Fruit fly (Drosophila melanogaster): Measurements from ENCODE around the gene Taf3.

Taf3 gene

dm6 chr4:502510-503087, 36.0 kb upstream of the Taf3 start:
- TF ChIP-seq CG6808 (GFP tag; optimal IDR thresholded peaks at IDR 0.05) (peak; percentile 26), dsx (GFP tag; optimal IDR thresholded peaks at IDR 0.05; ENCODE audit: poor library complexity, severe bottlenecking) (no peak), Eip78C (GFP tag) (peak; percentile 13), ss (GFP tag; optimal IDR thresholded peaks at IDR 0.05) (peak; percentile 41 to 42), CG6792 (GFP tag; optimal IDR thresholded peaks at IDR 0.05) (no peak), CG1621 (tag; optimal IDR thresholded peaks at IDR 0.05) (peak; percentile 29), CG8319 (GFP tag; optimal IDR thresholded peaks at IDR 0.05) (no peak), CG11294 (GFP tag; IDR thresholded peaks at IDR 0.05) (no peak)

DNA sequence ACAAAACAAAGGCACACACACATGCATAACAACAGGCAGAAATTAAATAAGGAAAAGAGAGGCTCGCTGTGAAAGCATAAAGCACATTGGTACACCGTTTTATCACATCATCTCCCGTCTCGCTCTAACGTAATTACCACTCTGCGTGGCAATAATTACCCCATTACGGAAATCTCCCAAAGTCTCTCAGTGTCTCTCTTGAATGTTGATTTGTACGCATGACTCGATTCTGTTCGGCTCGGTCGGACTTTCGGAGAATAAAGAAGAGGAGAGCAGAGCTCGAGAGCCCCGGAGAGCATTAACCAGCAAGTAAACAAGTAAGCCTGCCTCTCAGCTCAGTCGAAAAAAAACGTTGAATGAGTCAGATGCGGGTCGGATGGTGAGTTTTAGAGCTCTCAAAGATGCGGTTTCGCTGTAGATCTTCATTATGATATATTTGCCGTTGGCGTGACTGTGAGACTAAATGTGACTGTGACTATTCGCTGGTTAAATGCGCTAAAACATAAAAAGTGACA, 34.9 kb upstream of the Taf3 start, which contains the start of gene zfh2:
Gene zfh2 (plus strand): TSS at position 332 of the 515 bp plus-strand sequence.
- TF ChIP-seq Sox102F (GFP tag; optimal IDR thresholded peaks at IDR 0.05), result peak; percentile 39
- no peak for TF ChIP-seq Sox14 (GFP tag; optimal IDR thresholded peaks at IDR 0.05)
- TF ChIP-seq CG9139 (GFP tag; optimal IDR thresholded peaks at IDR 0.05), result peak; percentile 58
- no peak for TF ChIP-seq CG10631 (GFP tag; optimal IDR thresholded peaks at IDR 0.05)
- peak; percentile 88 for TF ChIP-seq CG1621 (tag; optimal IDR thresholded peaks at IDR 0.05)
- no peak for TF ChIP-seq Ets21C (GFP tag; optimal IDR thresholded peaks at IDR 0.05)
- TF ChIP-seq Lpt (GFP tag; optimal IDR thresholded peaks at IDR 0.05), result peak; percentile 16
- peak; percentile 3 for TF ChIP-seq CG10669 (GFP tag; optimal IDR thresholded peaks at IDR 0.05)
- TF ChIP-seq CG6808 (GFP tag; optimal IDR thresholded peaks at IDR 0.05), result peak; percentile 2
- peak in 1 of 2 experiments; percentile 78 for TF ChIP-seq ss (GFP tag; optimal IDR thresholded peaks at IDR 0.05)
- TF ChIP-seq CG11294 (GFP tag; IDR thresholded peaks at IDR 0.05), result no peak
- TF ChIP-seq CG8632 (GFP tag; optimal IDR thresholded peaks at IDR 0.05), result no peak
- no peak for TF ChIP-seq dsx (GFP tag; optimal IDR thresholded peaks at IDR 0.05; ENCODE audit: poor library complexity, severe bottlenecking)
- TF ChIP-seq Hr39 (GFP tag; optimal IDR thresholded peaks at IDR 0.05), result no peak
- TF ChIP-seq salr (GFP tag; optimal IDR thresholded peaks at IDR 0.05), result no peak
- TF ChIP-seq eg (GFP tag; IDR thresholded peaks at IDR 0.05), result no peak
- peak; percentile 14 for TF ChIP-seq esn (GFP tag; optimal IDR thresholded peaks at IDR 0.05)
- TF ChIP-seq CG6854 (GFP tag; optimal IDR thresholded peaks at IDR 0.05), result peak; percentile 34
- TF ChIP-seq Eip78C (GFP tag), result peak; percentile 78
- peak; percentile 29 for TF ChIP-seq pdm3 (GFP tag; optimal IDR thresholded peaks at IDR 0.05)
- no peak for TF ChIP-seq achi (GFP tag; optimal IDR thresholded peaks at IDR 0.05)
- no peak for TF ChIP-seq Gug (GFP tag; IDR thresholded peaks at IDR 0.05)
- peak; percentile 81 for TF ChIP-seq fkh (GFP tag; optimal IDR thresholded peaks at IDR 0.05)

- TF ChIP-seq CG3032 (tag; optimal IDR thresholded peaks at IDR 0.05) (no peak), CG9139 (GFP tag; optimal IDR thresholded peaks at IDR 0.05) (no peak), achi (GFP tag; optimal IDR thresholded peaks at IDR 0.05) (no peak), Hr39 (GFP tag; optimal IDR thresholded peaks at IDR 0.05) (no peak), CG11902 (GFP tag; optimal IDR thresholded peaks at IDR 0.05) (no peak), salr (GFP tag; optimal IDR thresholded peaks at IDR 0.05) (no peak), CG8632 (GFP tag; optimal IDR thresholded peaks at IDR 0.05) (no peak), CG6854 (GFP tag; optimal IDR thresholded peaks at IDR 0.05) (no peak), dsx (GFP tag; optimal IDR thresholded peaks at IDR 0.05; ENCODE audit: poor library complexity, severe bottlenecking) (no peak), CG8319 (GFP tag; optimal IDR thresholded peaks at IDR 0.05) (no peak), Hr4 (GFP tag; optimal IDR thresholded peaks at IDR 0.05) (no peak), CG4318 (GFP tag; optimal IDR thresholded peaks at IDR 0.05) (no peak)
These were observed 32.5 kb upstream of the Taf3 start for dm6 chr4:499080-499479.

DNA sequence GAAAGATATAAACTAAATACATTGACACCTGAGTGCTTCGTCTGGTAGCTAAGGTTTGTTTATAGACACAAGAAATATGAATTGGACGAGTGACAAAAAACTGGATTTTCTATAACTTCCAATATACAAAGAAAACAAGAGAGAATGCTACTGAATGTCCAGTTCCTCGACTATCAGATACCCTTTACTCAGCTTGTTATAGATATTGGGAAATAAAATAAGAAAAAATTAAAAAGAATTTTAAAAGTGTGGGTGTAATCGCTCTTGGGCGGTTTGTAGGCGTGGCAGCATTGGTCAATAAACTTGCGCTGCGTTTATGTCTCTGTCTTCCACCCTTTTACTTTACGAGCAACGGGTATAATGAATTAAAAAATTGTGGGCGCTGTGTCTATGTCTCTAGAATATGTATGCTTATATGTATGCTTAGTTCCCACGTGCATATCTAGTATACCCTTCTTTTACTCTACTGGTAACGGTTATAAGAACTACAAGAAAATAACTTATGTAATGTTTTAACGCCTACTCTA, 31.8 kb upstream of the Taf3 start:
- TF ChIP-seq Eip78C (GFP tag) (peak; percentile 52), CG1621 (tag; optimal IDR thresholded peaks at IDR 0.05) (no peak), lz (GFP tag; optimal IDR thresholded peaks at IDR 0.05) (no peak), Ets21C (GFP tag; optimal IDR thresholded peaks at IDR 0.05) (no peak), CG16779 (tag; optimal IDR thresholded peaks at IDR 0.05) (no peak)
